Worm (Caenorhabditis elegans): ENCODE measurements around the gene T02E9.5.

DNA sequence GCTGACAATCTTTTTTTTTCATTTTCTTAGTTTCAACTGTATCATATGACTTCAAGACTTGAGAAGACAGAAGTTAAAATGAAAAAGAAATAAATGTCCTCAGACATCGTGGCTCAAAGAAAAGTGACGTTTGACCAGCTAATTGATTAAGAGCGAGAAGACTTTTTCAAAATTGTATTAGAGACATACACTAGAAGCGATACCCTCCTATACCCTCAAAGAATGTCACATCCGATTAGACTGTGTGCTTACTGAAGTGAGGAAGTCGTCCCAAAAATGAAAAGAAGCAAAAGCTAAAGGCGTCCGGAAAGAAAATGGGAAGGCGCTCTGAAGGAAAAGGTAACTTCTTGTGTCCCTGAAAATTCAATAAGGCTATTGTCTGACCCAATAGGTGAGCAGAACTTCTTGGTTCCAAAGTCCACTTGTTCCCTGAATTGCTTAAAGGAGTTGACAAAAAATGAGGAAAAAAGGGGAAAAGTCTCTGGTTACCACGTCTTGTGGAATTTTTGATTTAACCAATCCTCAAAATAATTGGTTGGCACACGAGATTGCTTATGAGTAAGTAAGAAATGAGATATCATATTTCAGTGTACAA lies 30.3 kb downstream of the T02E9.5 start:
- no peak for TF ChIP-seq dao-5 (tag; optimal IDR thresholded peaks at IDR 0.05)
- TF ChIP-seq W03F9.2 (tag; optimal IDR thresholded peaks at IDR 0.05), result no peak
- TF ChIP-seq him-1 (tag; optimal IDR thresholded peaks at IDR 0.05), result no peak

Data from whole organism, L4/young adult.